Worm (Caenorhabditis elegans) whole organism, mixed stage, embryonic: ENCODE results near the gene F38A5.6.

Experiments
- ceh-39 ChIP-seq: fragments of 150-350 bp; optimal IDR thresholded peaks from 2 replicates; lab custom pipeline; 2014; ENCODE audit warnings: missing biosample characterization, missing genetic modification characterization
- elt-1 ChIP-seq: sonication (generic microtip); optimal IDR thresholded peaks from 2 replicates; lab custom pipeline; 2017; ENCODE audit warnings: missing genetic modification characterization, mild to moderate bottlenecking, missing compliant biosample characterization, antibody characterized with exemption, moderate library complexity, borderline replicate concordance; ENCODE audit not compliant: insufficient read depth
- lin-13 ChIP-seq: fragments of 150-350 bp; optimal IDR thresholded peaks from 2 replicates; lab custom pipeline; 2014; ENCODE audit warnings: missing biosample characterization, missing genetic modification characterization
- mab-5 ChIP-seq: fragments of 150-350 bp; optimal IDR thresholded peaks from 2 replicates; lab custom pipeline; 2014; ENCODE audit warnings: missing biosample characterization, missing genetic modification characterization
- nhr-237 ChIP-seq: fragments of 150-350 bp; optimal IDR thresholded peaks from 2 replicates; lab custom pipeline; 2014; ENCODE audit warnings: missing biosample characterization, missing genetic modification characterization
- nhr-28 ChIP-seq: fragments of 150-350 bp; optimal IDR thresholded peaks from 2 replicates; lab custom pipeline; 2014; ENCODE audit warnings: missing biosample characterization, missing genetic modification characterization
- nhr-76 ChIP-seq: sonication (generic microtip); optimal IDR thresholded peaks from 2 replicates; lab custom pipeline; 2017; ENCODE audit warnings: missing biosample characterization, missing genetic modification characterization
- pha-4 ChIP-seq: fragments of 150-350 bp; optimal IDR thresholded peaks from 2 replicates; lab custom pipeline; 2018; ENCODE audit warnings: missing biosample characterization, missing genetic modification reagents, missing genetic modification characterization
- snpc-4 ChIP-seq: fragments of 150-350 bp; optimal IDR thresholded peaks from 2 replicates; lab custom pipeline; 2014; ENCODE audit warnings: missing biosample characterization, missing genetic modification characterization
- ztf-11 ChIP-seq: fragments of 150-350 bp; optimal IDR thresholded peaks from 2 replicates; lab custom pipeline; 2014; ENCODE audit warnings: missing biosample characterization, missing genetic modification characterization

DNA sequence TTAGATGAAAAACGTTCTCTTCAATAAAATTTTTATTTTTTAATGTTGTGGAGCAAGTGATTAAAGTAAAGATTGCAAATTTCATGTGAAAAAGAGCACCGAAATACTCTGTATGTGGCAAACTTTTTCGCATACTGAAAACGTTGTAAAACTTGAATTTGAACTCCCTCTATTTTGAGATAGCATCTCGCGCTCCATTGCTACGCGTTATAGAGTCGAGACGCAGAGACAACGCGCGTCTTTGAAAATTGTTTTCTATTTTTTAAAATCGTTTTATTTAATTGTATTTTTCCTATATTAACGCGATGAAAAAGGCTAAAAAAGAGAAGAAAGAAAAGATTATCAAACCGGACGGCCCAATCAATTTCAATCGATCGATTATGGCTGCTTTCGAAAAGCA, 48.6 kb downstream of the F38A5.6 start, which contains the start of gene fan-1:
- TF ChIP-seq lin-13 (tag; lab: Kevin White, UChicago): no peak
- no peak for TF ChIP-seq snpc-4
- no peak for TF ChIP-seq nhr-28 (tag; lab: Kevin White, UChicago)
- TF ChIP-seq ztf-11: no peak
- TF ChIP-seq pha-4: peak; percentile 9
- TF ChIP-seq elt-1: peak; percentile 14
- no peak for TF ChIP-seq ceh-39 (tag; lab: Kevin White, UChicago)
- no peak for TF ChIP-seq nhr-76 (tag; lab: Kevin White, UChicago)
- TF ChIP-seq mab-5 (tag; lab: Kevin White, UChicago): no peak
- peak; percentile 28 for TF ChIP-seq nhr-237
